Worm (Caenorhabditis elegans) whole organism, late embryonic: ENCODE results near the gene srh-15.

Experiments used
- F13H6.1 ChIP-seq: sonication (generic microtip); optimal IDR thresholded peaks from 2 replicates; lab custom pipeline; 2016; ENCODE audit warnings: missing genetic modification characterization, missing compliant biosample characterization
- eyg-1 ChIP-seq: sonication (generic microtip); optimal IDR thresholded peaks from 2 replicates; lab custom pipeline; 2016; ENCODE audit warnings: missing genotype, missing genetic modification characterization, missing compliant biosample characterization
- hlh-30 ChIP-seq: sonication (generic microtip); optimal IDR thresholded peaks from 2 replicates; lab custom pipeline; 2017; ENCODE audit warnings: antibody characterized with exemption, missing genetic modification characterization, missing compliant biosample characterization; ENCODE audit not compliant: insufficient read depth
- hlh-6 ChIP-seq: sonication (generic microtip); optimal IDR thresholded peaks from 2 replicates; lab custom pipeline; 2016; ENCODE audit warnings: missing genotype, missing genetic modification characterization, missing compliant biosample characterization
- nhr-11 ChIP-seq: fragments of 150-350 bp; optimal IDR thresholded peaks from 2 replicates; lab custom pipeline; 2014; ENCODE audit warnings: missing biosample characterization, missing genetic modification characterization
- pha-2 ChIP-seq: sonication (generic microtip); optimal IDR thresholded peaks from 2 replicates; lab custom pipeline; 2017; ENCODE audit warnings: mild to moderate bottlenecking, missing genetic modification characterization, missing compliant biosample characterization

- TF ChIP-seq nhr-11 (tag; lab: Kevin White, UChicago): no peak
- TF ChIP-seq F13H6.1: no peak
- no peak for TF ChIP-seq hlh-30 (tag; lab: Kevin White, UChicago)
- no peak for TF ChIP-seq pha-2 (tag; lab: Kevin White, UChicago)
- TF ChIP-seq hlh-6 (tag; lab: Kevin White, UChicago): no peak
- TF ChIP-seq eyg-1 (tag; lab: Kevin White, UChicago): no peak
Observed at ce11 chrV:13369663-13370062, 48.9 kb downstream of the srh-15 start.
